Worm (Caenorhabditis elegans): ENCODE measurements around the gene fipr-14.

fipr-14 gene

DNA sequence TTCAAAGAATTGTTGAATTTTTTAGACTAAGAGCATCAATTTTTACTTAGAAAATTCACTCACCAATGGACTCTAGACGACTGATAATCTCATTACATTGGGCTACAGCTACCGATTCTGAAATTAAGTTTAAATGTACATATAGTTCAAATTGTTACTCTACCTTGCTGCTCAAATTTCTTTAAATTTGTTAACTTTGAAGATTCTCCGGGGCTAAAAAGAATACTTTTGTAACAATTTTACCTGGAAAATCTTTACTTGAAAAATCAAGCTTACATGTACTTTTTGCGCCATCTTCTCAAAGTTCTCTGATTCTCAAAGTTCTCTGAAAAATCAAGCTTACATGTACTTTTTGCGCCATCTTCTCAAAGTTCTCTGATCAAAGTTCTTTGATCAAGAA is 2.6 kb downstream of the fipr-14 start, which contains the start of gene sdz-13:
TSS of gene sdz-13 (minus strand) at position 101 of the 400 bp plus-strand sequence.
- TF ChIP-seq tab-1 (GFP tag; IDR thresholded peaks at IDR 0.05) (no peak), med-1 (GFP tag; optimal IDR thresholded peaks at IDR 0.05; ENCODE audit: insufficient read depth) (no peak), ztf-29 (GFP tag; IDR thresholded peaks at IDR 0.05) (no peak), cog-1 (tag; optimal IDR thresholded peaks at IDR 0.05) (no peak), klf-2 (GFP tag; conservative IDR thresholded peaks at IDR 0.05) (no peak), T22C8.4 (GFP tag; IDR thresholded peaks at IDR 0.05) (no peak), ztf-23 (GFP tag; IDR thresholded peaks at IDR 0.05) (no peak), flt-1 (GFP tag; IDR thresholded peaks at IDR 0.05) (no peak), ref-1 (GFP tag; conservative IDR thresholded peaks at IDR 0.05) (no peak)

DNA sequence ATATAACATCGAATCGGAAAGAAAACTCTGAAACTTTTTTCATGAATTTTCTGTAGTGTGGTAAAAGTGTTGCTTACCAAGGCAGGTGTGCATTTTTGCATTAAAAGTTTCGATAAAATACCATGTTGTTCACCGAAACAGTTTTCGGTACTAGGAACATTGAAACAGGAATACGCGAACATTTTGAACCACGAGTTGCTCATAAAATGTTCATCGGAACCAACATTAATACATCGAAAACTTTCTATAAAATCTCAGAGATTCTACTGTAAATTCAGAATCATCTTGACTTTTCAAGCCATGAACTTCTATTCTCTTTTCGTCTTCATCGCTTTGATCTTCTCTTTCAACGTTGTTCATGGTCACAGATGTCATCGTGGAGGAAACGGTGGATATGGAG is 3.3 kb downstream of the fipr-14 start, which contains the start of gene fipr-15:
TSS of gene fipr-15 (plus strand) at position 301 of the 400 bp plus-strand sequence.
- TF ChIP-seq T22C8.4 (GFP tag; IDR thresholded peaks at IDR 0.05) (no peak), flt-1 (GFP tag; IDR thresholded peaks at IDR 0.05) (no peak), tab-1 (GFP tag; IDR thresholded peaks at IDR 0.05) (no peak), cog-1 (tag; optimal IDR thresholded peaks at IDR 0.05) (no peak), ztf-29 (GFP tag; IDR thresholded peaks at IDR 0.05) (no peak), klf-2 (GFP tag; conservative IDR thresholded peaks at IDR 0.05) (no peak), ztf-23 (GFP tag; IDR thresholded peaks at IDR 0.05) (no peak), ref-1 (GFP tag; conservative IDR thresholded peaks at IDR 0.05) (no peak), med-1 (GFP tag; optimal IDR thresholded peaks at IDR 0.05; ENCODE audit: insufficient read depth) (no peak)

- TF ChIP-seq ztf-23 (GFP tag; IDR thresholded peaks at IDR 0.05): no peak
- TF ChIP-seq flt-1 (GFP tag; IDR thresholded peaks at IDR 0.05): no peak
- no peak for TF ChIP-seq med-1 (GFP tag; optimal IDR thresholded peaks at IDR 0.05; ENCODE audit: insufficient read depth)
- no peak for TF ChIP-seq ref-1 (GFP tag; conservative IDR thresholded peaks at IDR 0.05)
- no peak for TF ChIP-seq T22C8.4 (GFP tag; IDR thresholded peaks at IDR 0.05)
- no peak for TF ChIP-seq tab-1 (GFP tag; IDR thresholded peaks at IDR 0.05)
- no peak for TF ChIP-seq klf-2 (GFP tag; conservative IDR thresholded peaks at IDR 0.05)
- no peak for TF ChIP-seq cog-1 (tag; optimal IDR thresholded peaks at IDR 0.05)
- TF ChIP-seq ztf-29 (GFP tag; IDR thresholded peaks at IDR 0.05): no peak
Measured at ce11 chrIV:10881230-10881629, 4.3 kb downstream of the fipr-14 start, which contains the start of gene F13E9.13. Gene F13E9.13 (plus strand): TSS chrIV:10881546.

DNA sequence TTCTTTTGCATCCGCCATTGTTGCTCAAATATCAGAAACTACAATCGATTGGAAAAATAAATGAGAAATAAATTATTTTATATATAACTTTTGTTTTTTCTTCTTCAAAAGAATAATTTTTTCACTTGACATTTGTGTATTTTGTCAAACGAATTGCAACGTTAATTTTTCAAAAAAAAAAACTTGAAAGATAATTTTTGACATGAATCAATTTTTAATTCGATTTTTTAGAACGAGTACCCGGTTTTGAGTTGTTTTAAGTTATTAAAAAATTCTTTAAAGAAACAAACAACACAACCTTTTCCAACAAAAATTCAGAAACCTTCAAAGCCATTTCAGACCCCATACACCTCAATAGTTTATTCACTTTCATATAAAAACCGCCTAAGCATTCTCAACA is 7.3 kb downstream of the fipr-14 start, which contains the start of gene F13E9.5:
TSS of gene F13E9.5 (minus strand) at position 101 of the 400 bp plus-strand sequence.
- TF ChIP-seq flt-1 (GFP tag; IDR thresholded peaks at IDR 0.05): no peak
- TF ChIP-seq ref-1 (GFP tag; conservative IDR thresholded peaks at IDR 0.05): no peak
- TF ChIP-seq klf-2 (GFP tag; conservative IDR thresholded peaks at IDR 0.05): no peak
- no peak for TF ChIP-seq cog-1 (tag; optimal IDR thresholded peaks at IDR 0.05)
- no peak for TF ChIP-seq T22C8.4 (GFP tag; IDR thresholded peaks at IDR 0.05)
- TF ChIP-seq ztf-23 (GFP tag; IDR thresholded peaks at IDR 0.05): no peak
- TF ChIP-seq tab-1 (GFP tag; IDR thresholded peaks at IDR 0.05): no peak
- no peak for TF ChIP-seq med-1 (GFP tag; optimal IDR thresholded peaks at IDR 0.05; ENCODE audit: insufficient read depth)

DNA sequence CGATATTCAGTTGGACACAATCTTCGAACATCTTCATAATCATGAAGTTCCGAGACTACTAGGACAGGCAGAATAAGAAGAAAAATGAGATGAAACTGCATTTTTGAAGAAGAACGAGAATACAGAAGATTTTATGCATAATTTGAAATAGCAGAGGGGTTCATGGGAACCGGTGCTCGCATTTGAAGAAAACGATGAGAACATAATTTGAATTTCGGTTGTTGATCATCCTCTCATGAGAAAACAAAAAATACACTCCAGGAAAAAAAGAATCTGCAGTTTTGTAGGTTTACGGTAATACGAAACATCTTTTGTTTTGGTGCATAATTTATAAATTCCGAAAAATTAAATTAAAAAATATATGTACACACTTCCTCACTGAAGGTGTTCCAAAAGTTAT is 9.0 kb downstream of the fipr-14 start, which contains the start of gene srlf-11:
TSS of gene srlf-11 (minus strand) at position 101 of the 400 bp plus-strand sequence.
- TF ChIP-seq med-1 (GFP tag; optimal IDR thresholded peaks at IDR 0.05; ENCODE audit: insufficient read depth) (no peak), ztf-29 (GFP tag; IDR thresholded peaks at IDR 0.05) (no peak), ref-1 (GFP tag; conservative IDR thresholded peaks at IDR 0.05) (no peak), klf-2 (GFP tag; conservative IDR thresholded peaks at IDR 0.05) (no peak), T22C8.4 (GFP tag; IDR thresholded peaks at IDR 0.05) (no peak), tab-1 (GFP tag; IDR thresholded peaks at IDR 0.05) (no peak), flt-1 (GFP tag; IDR thresholded peaks at IDR 0.05) (no peak), cog-1 (tag; optimal IDR thresholded peaks at IDR 0.05) (no peak), ztf-23 (GFP tag; IDR thresholded peaks at IDR 0.05) (no peak)

DNA sequence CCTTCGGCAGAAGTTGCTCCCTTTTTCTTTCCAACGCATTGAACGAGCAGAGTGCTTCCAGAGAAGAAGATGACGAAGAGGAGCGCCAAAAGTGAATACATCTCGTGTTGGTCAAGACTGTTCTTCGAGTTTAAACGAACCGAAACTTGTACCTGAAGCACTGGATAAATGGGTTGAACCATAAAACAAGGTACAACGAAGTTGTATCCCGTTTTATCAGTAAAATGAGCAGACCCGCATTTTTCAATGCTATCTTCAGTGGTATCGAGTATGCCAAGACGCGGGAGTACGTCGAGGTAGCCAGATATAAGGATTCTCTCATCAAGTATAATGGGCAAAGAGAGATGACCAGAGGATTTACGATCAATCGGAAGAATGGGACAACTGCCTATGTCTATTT is 10.3 kb downstream of the fipr-14 start, which contains the start of gene F13E9.16:
TSS of gene F13E9.16 (minus strand) at position 101 of the 400 bp plus-strand sequence.
- TF ChIP-seq tab-1 (GFP tag; IDR thresholded peaks at IDR 0.05): no peak
- no peak for TF ChIP-seq ztf-23 (GFP tag; IDR thresholded peaks at IDR 0.05)
- TF ChIP-seq cog-1 (tag; optimal IDR thresholded peaks at IDR 0.05): no peak
- no peak for TF ChIP-seq flt-1 (GFP tag; IDR thresholded peaks at IDR 0.05)
- no peak for TF ChIP-seq ref-1 (GFP tag; conservative IDR thresholded peaks at IDR 0.05)
- no peak for TF ChIP-seq ztf-29 (GFP tag; IDR thresholded peaks at IDR 0.05)
- TF ChIP-seq med-1 (GFP tag; optimal IDR thresholded peaks at IDR 0.05; ENCODE audit: insufficient read depth): no peak
- no peak for TF ChIP-seq klf-2 (GFP tag; conservative IDR thresholded peaks at IDR 0.05)
- no peak for TF ChIP-seq T22C8.4 (GFP tag; IDR thresholded peaks at IDR 0.05)

ce11 chrIV:10889820-10890462 is 13.0 kb downstream of the fipr-14 start, which contains the start of gene F13E9.15:
Gene F13E9.15 (minus strand): TSS chrIV:10889870.
- TF ChIP-seq flt-1 (GFP tag; IDR thresholded peaks at IDR 0.05): no peak
- no peak for TF ChIP-seq T22C8.4 (GFP tag; IDR thresholded peaks at IDR 0.05)
- no peak for TF ChIP-seq klf-2 (GFP tag; conservative IDR thresholded peaks at IDR 0.05)
- no peak for TF ChIP-seq ztf-29 (GFP tag; IDR thresholded peaks at IDR 0.05)
- TF ChIP-seq cog-1 (tag; optimal IDR thresholded peaks at IDR 0.05): no peak
- TF ChIP-seq tab-1 (GFP tag; IDR thresholded peaks at IDR 0.05): no peak

DNA sequence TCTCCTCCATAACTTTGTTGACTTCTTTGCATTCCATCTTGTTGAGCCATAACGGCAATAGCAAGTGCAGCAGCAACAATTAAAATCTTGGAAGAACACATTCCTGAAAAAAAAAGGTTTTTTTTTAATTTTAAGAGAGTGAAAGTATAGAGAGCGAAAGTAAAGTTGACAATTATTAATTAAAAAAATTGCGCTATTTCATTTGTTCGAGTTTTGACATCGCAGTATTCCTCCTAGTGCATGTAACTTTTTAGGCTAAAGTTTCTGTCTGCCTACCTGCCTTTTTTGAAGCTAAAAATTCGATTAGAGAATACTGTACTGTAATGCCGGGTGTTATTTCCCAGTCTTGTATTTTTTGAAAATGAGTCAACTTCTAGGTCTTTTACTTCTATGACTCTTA is 15.0 kb downstream of the fipr-14 start, which contains the start of gene srlf-12:
TSS of gene srlf-12 (minus strand) at position 101 of the 400 bp plus-strand sequence.
- TF ChIP-seq ztf-29 (GFP tag; IDR thresholded peaks at IDR 0.05) (no peak), ref-1 (GFP tag; conservative IDR thresholded peaks at IDR 0.05) (no peak), med-1 (GFP tag; optimal IDR thresholded peaks at IDR 0.05; ENCODE audit: insufficient read depth) (no peak), ztf-23 (GFP tag; IDR thresholded peaks at IDR 0.05) (no peak), klf-2 (GFP tag; conservative IDR thresholded peaks at IDR 0.05) (no peak)

ce11 chrIV:10894255-10894654 is 17.3 kb downstream of the fipr-14 start, which contains the start of gene srlf-14:
Gene srlf-14 (minus strand): TSS chrIV:10894355.
- TF ChIP-seq ztf-23 (GFP tag; IDR thresholded peaks at IDR 0.05) (no peak), T22C8.4 (GFP tag; IDR thresholded peaks at IDR 0.05) (no peak), med-1 (GFP tag; optimal IDR thresholded peaks at IDR 0.05; ENCODE audit: insufficient read depth) (no peak), tab-1 (GFP tag; IDR thresholded peaks at IDR 0.05) (no peak), klf-2 (GFP tag; conservative IDR thresholded peaks at IDR 0.05) (no peak), cog-1 (tag; optimal IDR thresholded peaks at IDR 0.05) (no peak), flt-1 (GFP tag; IDR thresholded peaks at IDR 0.05) (no peak), ref-1 (GFP tag; conservative IDR thresholded peaks at IDR 0.05) (no peak), ztf-29 (GFP tag; IDR thresholded peaks at IDR 0.05) (no peak)
